Fruit fly (Drosophila melanogaster): ENCODE results near the gene CG43783.

The CG43783 gene

dm6 chr3L:8974478-8975477 lies 20.7 kb upstream of the CG43783 start, which contains the start of the genes pix and Srp68 (continued):
- TF ChIP-seq HmgZ (tag; optimal IDR thresholded peaks at IDR 0.05) = peak; percentile 43
- no peak for TF ChIP-seq D (optimal IDR thresholded peaks at IDR 0.05)
- TF ChIP-seq D (GFP tag; optimal IDR thresholded peaks at IDR 0.05) = peak; percentile 24
- TF ChIP-seq schlank (tag; optimal IDR thresholded peaks at IDR 0.05) = no peak
- TF ChIP-seq zen2 (GFP tag; IDR thresholded peaks at IDR 0.05; ENCODE audit: partially characterized antibody) = peak; percentile 36; the same call in 1 of the 3 replicates
- TF ChIP-seq Sry-δ (GFP tag; optimal IDR thresholded peaks at IDR 0.05) = peak; percentile 84
- peak; percentile 47; the same call in 1 of the 2 replicates for TF ChIP-seq CG6272 (GFP tag; IDR thresholded peaks at IDR 0.05)
- TF ChIP-seq CG15514 (GFP tag; optimal IDR thresholded peaks at IDR 0.05) = peak; percentile 32
- peak; percentile 67; the same call in 1 of the 3 replicates for TF ChIP-seq Dbx (GFP tag; IDR thresholded peaks at IDR 0.05)
- TF ChIP-seq sr (GFP tag; IDR thresholded peaks at IDR 0.05) = no peak
- no peak for TF ChIP-seq sc (optimal IDR thresholded peaks at IDR 0.05)
- TF ChIP-seq sc (GFP tag; optimal IDR thresholded peaks at IDR 0.05) = no peak
- peak; percentile 51 for TF ChIP-seq lbe (GFP tag; optimal IDR thresholded peaks at IDR 0.05)
- TF ChIP-seq Blimp-1 (GFP tag; optimal IDR thresholded peaks at IDR 0.05) = peak; percentile 76
- no peak for TF ChIP-seq ci (GFP tag; IDR thresholded peaks at IDR 0.05)
- peak; percentile 62 for TF ChIP-seq HLH54F (GFP tag; optimal IDR thresholded peaks at IDR 0.05)
- TF ChIP-seq unpg (GFP tag; optimal IDR thresholded peaks at IDR 0.05) = no peak
- TF ChIP-seq tgo (GFP tag; IDR thresholded peaks at IDR 0.05) = peak; percentile 44; the same call in 1 of the 3 replicates
- TF ChIP-seq CG3995 (GFP tag; optimal IDR thresholded peaks at IDR 0.05) = peak; percentile 26
- peak; percentile 74 for TF ChIP-seq Hr3 (GFP tag; optimal IDR thresholded peaks at IDR 0.05)
- peak; percentile 78 for TF ChIP-seq grau (tag; optimal IDR thresholded peaks at IDR 0.05)
- TF ChIP-seq E2f2 (GFP tag; IDR thresholded peaks at IDR 0.05) = peak; percentile 37
- TF ChIP-seq gcm2 (GFP tag; optimal IDR thresholded peaks at IDR 0.05) = no peak
- no peak for TF ChIP-seq CG7963 (GFP tag; IDR thresholded peaks at IDR 0.05; ENCODE audit: partially characterized antibody)
- no peak for TF ChIP-seq ato (GFP tag; IDR thresholded peaks at IDR 0.05; ENCODE audit: partially characterized antibody)
- TF ChIP-seq Stat92E (GFP tag; optimal IDR thresholded peaks at IDR 0.05) = peak in 1 of 3 experiments; percentile 76
- peak; percentile 27 for TF ChIP-seq CG10654 (GFP tag; optimal IDR thresholded peaks at IDR 0.05)
- TF ChIP-seq CG5245 (GFP tag; optimal IDR thresholded peaks at IDR 0.05) = peak; percentile 18
- TF ChIP-seq danr (GFP tag; IDR thresholded peaks at IDR 0.05) = no peak
- peak; percentile 34 for TF ChIP-seq B-H2 (GFP tag; optimal IDR thresholded peaks at IDR 0.05)
- TF ChIP-seq CG4328 (GFP tag; optimal IDR thresholded peaks at IDR 0.05) = peak; percentile 64
- no peak for TF ChIP-seq CG6689 (GFP tag; IDR thresholded peaks at IDR 0.05)
- TF ChIP-seq MESR4 (GFP tag; optimal IDR thresholded peaks at IDR 0.05) = peak; percentile 93
- peak; percentile 40 for TF ChIP-seq CG1647 (GFP tag; optimal IDR thresholded peaks at IDR 0.05)
- TF ChIP-seq hb (GFP tag; IDR thresholded peaks at IDR 0.05; ENCODE audit: partially characterized antibody) = peak; percentile 65
- peak; percentile 91 for TF ChIP-seq sens (GFP tag)
- no peak for TF ChIP-seq Dip2 (GFP tag; IDR thresholded peaks at IDR 0.05)
- TF ChIP-seq CG17612 (GFP tag; IDR thresholded peaks at IDR 0.05) = no peak
- peak; percentile 62 for TF ChIP-seq CG15601 (tag; optimal IDR thresholded peaks at IDR 0.05)
- TF ChIP-seq Tbp (GFP tag; optimal IDR thresholded peaks at IDR 0.05) = no peak
- peak; percentile 41 for TF ChIP-seq Ets97D (GFP tag; optimal IDR thresholded peaks at IDR 0.05)
- no peak for TF ChIP-seq CG17802 (tag; optimal IDR thresholded peaks at IDR 0.05)
- peak; percentile 83 for TF ChIP-seq CoRest (tag; optimal IDR thresholded peaks at IDR 0.05)
- TF ChIP-seq otp (GFP tag; IDR thresholded peaks at IDR 0.05) = no peak
- 0 out of 3 replicates have a peak, but pooled peaks have one; percentile 33 for TF ChIP-seq CG6791 (GFP tag; IDR thresholded peaks at IDR 0.05; ENCODE audit: partially characterized antibody)
- TF ChIP-seq CG12942 (GFP tag; optimal IDR thresholded peaks at IDR 0.05) = peak; percentile 31
- no peak for TF ChIP-seq oc (tag; optimal IDR thresholded peaks at IDR 0.05)
- TF ChIP-seq chm (GFP tag; IDR thresholded peaks at IDR 0.05) = no peak

Data from whole organism, embryonic.